Worm (Caenorhabditis elegans) whole organism, mixed stage, embryonic: ENCODE results near the gene spl-3.

Experiments
- M03D4.4 ChIP-seq: sonication (generic microtip); optimal IDR thresholded peaks from 2 replicates; lab custom pipeline; 2017; ENCODE audit warnings: mild to moderate bottlenecking, missing genetic modification characterization, missing compliant biosample characterization
- bed-3 ChIP-seq: fragments of 200-800 bp; sonication (Bioruptor generic); optimal IDR thresholded peaks from 3 replicates; lab custom pipeline; 2018; ENCODE audit warnings: mild to moderate bottlenecking, missing genetic modification characterization, moderate library complexity, missing compliant biosample characterization
- blmp-1 ChIP-seq: fragments of 150-350 bp; optimal IDR thresholded peaks from 2 replicates; lab custom pipeline; 2014; ENCODE audit warnings: missing biosample characterization, missing genetic modification characterization
- ceh-39 ChIP-seq: fragments of 150-350 bp; optimal IDR thresholded peaks from 2 replicates; lab custom pipeline; 2014; ENCODE audit warnings: missing biosample characterization, missing genetic modification characterization
- ceh-83 ChIP-seq: fragments of 200-800 bp; sonication (Bioruptor generic); optimal IDR thresholded peaks from 2 replicates; lab custom pipeline; 2018; ENCODE audit warnings: mild to moderate bottlenecking, missing genetic modification characterization, missing compliant biosample characterization
- ces-1 ChIP-seq: fragments of 150-350 bp; optimal IDR thresholded peaks from 2 replicates; lab custom pipeline; 2014; ENCODE audit warnings: missing biosample characterization, missing genetic modification reagents, missing genetic modification characterization
- cnd-1 ChIP-seq: fragments of 200-800 bp; sonication (Bioruptor generic); optimal IDR thresholded peaks from 2 replicates; lab custom pipeline; 2018; ENCODE audit warnings: mild to moderate bottlenecking, missing genetic modification characterization, missing compliant biosample characterization
- drap-1 ChIP-seq: fragments of 200-800 bp; sonication (Bioruptor generic); optimal IDR thresholded peaks from 3 replicates; lab custom pipeline; 2018; ENCODE audit warnings: mild to moderate bottlenecking, missing genetic modification characterization, missing compliant biosample characterization
- elt-1 ChIP-seq: sonication (generic microtip); optimal IDR thresholded peaks from 2 replicates; lab custom pipeline; 2017; ENCODE audit warnings: missing genetic modification characterization, mild to moderate bottlenecking, missing compliant biosample characterization, antibody characterized with exemption, moderate library complexity, borderline replicate concordance; ENCODE audit not compliant: insufficient read depth
- elt-3 ChIP-seq: fragments of 150-350 bp; optimal IDR thresholded peaks from 2 replicates; lab custom pipeline; 2014; ENCODE audit warnings: missing biosample characterization, missing genetic modification characterization
- flh-1 ChIP-seq: fragments of 200-800 bp; sonication (Bioruptor generic); optimal IDR thresholded peaks from 2 replicates; lab custom pipeline; 2018; ENCODE audit warnings: mild to moderate bottlenecking, missing genetic modification characterization, moderate library complexity, missing compliant biosample characterization
- ham-2 ChIP-seq: fragments of 200-800 bp; sonication (Bioruptor generic); optimal IDR thresholded peaks from 2 replicates; lab custom pipeline; 2018; ENCODE audit warnings: mild to moderate bottlenecking, missing genetic modification characterization, missing compliant biosample characterization
- hlh-1 ChIP-seq: fragments of 150-350 bp; optimal IDR thresholded peaks from 2 replicates; lab custom pipeline; 2014; ENCODE audit warnings: missing biosample characterization, missing genetic modification reagents, missing genetic modification characterization
- lin-13 ChIP-seq: fragments of 150-350 bp; optimal IDR thresholded peaks from 2 replicates; lab custom pipeline; 2014; ENCODE audit warnings: missing biosample characterization, missing genetic modification characterization
- lin-32 ChIP-seq: fragments of 200-800 bp; sonication (Bioruptor generic); optimal IDR thresholded peaks from 2 replicates; lab custom pipeline; 2018; ENCODE audit warnings: mild to moderate bottlenecking, missing genetic modification characterization, missing compliant biosample characterization
- lsy-2 ChIP-seq: fragments of 150-350 bp; optimal IDR thresholded peaks from 2 replicates; lab custom pipeline; 2014; ENCODE audit warnings: missing biosample characterization, missing genetic modification characterization
- mep-1 ChIP-seq: fragments of 150-350 bp; optimal IDR thresholded peaks from 2 replicates; lab custom pipeline; 2017; ENCODE audit warnings: missing biosample characterization, missing genetic modification reagents, missing genetic modification characterization, inconsistent platforms
- mls-2 ChIP-seq: sonication (generic microtip); optimal IDR thresholded peaks from 2 replicates; lab custom pipeline; 2016; ENCODE audit warnings: mild to moderate bottlenecking, missing genetic modification characterization, moderate library complexity, missing compliant biosample characterization
- nhr-2 ChIP-seq: fragments of 150-350 bp; optimal IDR thresholded peaks from 2 replicates; lab custom pipeline; 2014; ENCODE audit warnings: missing biosample characterization, missing genetic modification characterization
- nhr-237 ChIP-seq: fragments of 150-350 bp; optimal IDR thresholded peaks from 2 replicates; lab custom pipeline; 2014; ENCODE audit warnings: missing biosample characterization, missing genetic modification characterization
- nhr-28 ChIP-seq: fragments of 150-350 bp; optimal IDR thresholded peaks from 2 replicates; lab custom pipeline; 2014; ENCODE audit warnings: missing biosample characterization, missing genetic modification characterization
- pha-4 ChIP-seq: fragments of 150-350 bp; optimal IDR thresholded peaks from 2 replicates; lab custom pipeline; 2018; ENCODE audit warnings: missing biosample characterization, missing genetic modification reagents, missing genetic modification characterization
- sem-2 ChIP-seq: fragments of 200-800 bp; sonication (Bioruptor generic); optimal IDR thresholded peaks from 2 replicates; lab custom pipeline; 2018; ENCODE audit warnings: mild to moderate bottlenecking, missing genetic modification characterization, missing compliant biosample characterization
- snpc-4 ChIP-seq: fragments of 150-350 bp; optimal IDR thresholded peaks from 2 replicates; lab custom pipeline; 2014; ENCODE audit warnings: missing biosample characterization, missing genetic modification characterization
- sptf-1 ChIP-seq: sonication (generic microtip); optimal IDR thresholded peaks from 2 replicates; lab custom pipeline; 2017; ENCODE audit warnings: mild to moderate bottlenecking, missing genetic modification characterization, moderate library complexity, missing compliant biosample characterization
- tbx-8 ChIP-seq: fragments of 200-800 bp; sonication (Bioruptor generic); optimal IDR thresholded peaks from 2 replicates; lab custom pipeline; 2018; ENCODE audit warnings: mild to moderate bottlenecking, missing genetic modification characterization, moderate library complexity, missing compliant biosample characterization
- unc-120 ChIP-seq: sonication (generic microtip); optimal IDR thresholded peaks from 2 replicates; lab custom pipeline; 2017; ENCODE audit warnings: missing genetic modification characterization, missing compliant biosample characterization; ENCODE audit not compliant: poor library complexity, severe bottlenecking
- unc-39 ChIP-seq: fragments of 150-350 bp; optimal IDR thresholded peaks from 2 replicates; lab custom pipeline; 2014; ENCODE audit warnings: missing biosample characterization, missing genetic modification characterization
- unc-62 ChIP-seq: fragments of 150-350 bp; optimal IDR thresholded peaks from 2 replicates; lab custom pipeline; 2014; ENCODE audit warnings: missing biosample characterization, missing genetic modification reagents, missing genetic modification characterization
- ztf-11 ChIP-seq: fragments of 150-350 bp; optimal IDR thresholded peaks from 2 replicates; lab custom pipeline; 2014; ENCODE audit warnings: missing biosample characterization, missing genetic modification characterization

Gene spl-3

ce11 chrIV:1207980-1208379 is 15.1 kb downstream of the spl-3 start, which contains the start of gene dsl-1:
Gene dsl-1 (minus strand): TSS chrIV:1208080.
- TF ChIP-seq ham-2 (GFP tag; lab: Kevin White, UChicago), result no peak
- no peak for TF ChIP-seq nhr-2 (tag; lab: Kevin White, UChicago)
- no peak for TF ChIP-seq ces-1 (GFP tag; lab: Kevin White, UChicago)
- no peak for TF ChIP-seq blmp-1
- TF ChIP-seq snpc-4 (tag; lab: Kevin White, UChicago), result no peak
- no peak for TF ChIP-seq bed-3 (GFP tag; lab: Kevin White, UChicago)
- no peak for TF ChIP-seq pha-4 (tag; lab: Kevin White, UChicago)
- TF ChIP-seq nhr-237 (tag; lab: Kevin White, UChicago), result no peak
- no peak for TF ChIP-seq unc-39 (tag; lab: Kevin White, UChicago)
- TF ChIP-seq sem-2 (GFP tag; lab: Kevin White, UChicago), result no peak
- no peak for TF ChIP-seq ceh-39 (tag; lab: Kevin White, UChicago)
- TF ChIP-seq lin-32, result no peak
- TF ChIP-seq flh-1, result no peak
- TF ChIP-seq nhr-28 (tag; lab: Kevin White, UChicago), result no peak
- TF ChIP-seq sptf-1, result no peak
- TF ChIP-seq lsy-2 (tag; lab: Kevin White, UChicago), result no peak
- TF ChIP-seq mls-2 (tag; lab: Kevin White, UChicago), result no peak
- TF ChIP-seq elt-1 (tag; lab: Kevin White, UChicago), result no peak

DNA sequence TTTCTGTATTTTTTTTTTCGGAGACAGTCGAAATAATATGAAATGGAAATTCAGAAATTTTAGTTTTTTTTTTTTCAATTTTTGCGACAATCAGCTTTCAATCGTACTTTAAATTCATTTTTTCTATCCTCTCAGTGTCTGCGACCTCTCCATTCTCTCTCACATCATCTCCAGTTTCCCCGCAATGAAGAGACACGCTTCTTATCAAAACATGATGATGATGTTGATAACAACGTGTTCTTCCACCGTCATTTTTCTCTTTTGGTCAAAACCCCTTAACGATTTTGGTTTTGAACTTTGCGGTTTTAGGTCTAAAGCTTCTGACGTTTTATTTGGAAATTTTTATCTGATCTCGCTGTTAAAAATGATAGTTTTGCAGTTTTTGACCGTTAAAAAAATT is 16.5 kb downstream of the spl-3 start:
- TF ChIP-seq hlh-1 (tag; lab: Kevin White, UChicago) (no peak), pha-4 (tag; lab: Kevin White, UChicago) (no peak), nhr-237 (tag; lab: Kevin White, UChicago) (no peak), bed-3 (GFP tag; lab: Kevin White, UChicago) (no peak), drap-1 (GFP tag; lab: Kevin White, UChicago) (no peak), unc-120 (tag; lab: Kevin White, UChicago) (no peak), mls-2 (tag; lab: Kevin White, UChicago) (no peak), M03D4.4 (tag; lab: Kevin White, UChicago) (no peak), ztf-11 (tag; lab: Kevin White, UChicago) (no peak), tbx-8 (GFP tag; lab: Kevin White, UChicago) (no peak)

- TF ChIP-seq hlh-1 (tag; lab: Kevin White, UChicago) (no peak), lin-32 (no peak)
Observed at ce11 chrIV:1209813-1210212, 16.9 kb downstream of the spl-3 start.

- no peak for TF ChIP-seq unc-62
Observed at ce11 chrIV:1211902-1212301, 19.0 kb downstream of the spl-3 start.

ce11 chrIV:1212357-1212756 is 19.5 kb downstream of the spl-3 start:
- TF ChIP-seq cnd-1 (tag; lab: Kevin White, UChicago) (no peak), ces-1 (GFP tag; lab: Kevin White, UChicago) (peak; percentile 88)

DNA sequence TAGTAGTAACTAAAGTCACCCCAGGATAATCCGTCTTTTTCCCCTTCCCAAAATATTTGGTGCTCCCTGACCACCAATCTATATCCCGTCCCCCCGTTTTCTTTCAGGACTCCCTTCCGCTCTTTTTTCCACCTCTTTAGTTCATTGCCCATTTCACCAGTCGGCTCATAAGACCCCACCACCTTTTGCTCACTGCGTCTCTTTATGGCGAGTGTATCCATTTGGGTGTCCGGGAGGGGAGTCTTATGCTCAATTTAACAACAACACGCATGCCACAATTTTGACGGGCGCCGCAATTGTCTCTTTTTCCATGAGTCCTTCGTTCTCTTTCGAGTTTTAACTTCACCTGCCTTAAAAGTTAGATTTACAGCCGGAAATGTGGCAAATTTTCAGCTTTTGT is 20.3 kb downstream of the spl-3 start:
- no peak for TF ChIP-seq lin-13 (tag; lab: Kevin White, UChicago)
- TF ChIP-seq ces-1 (GFP tag; lab: Kevin White, UChicago), result peak; percentile 65

DNA sequence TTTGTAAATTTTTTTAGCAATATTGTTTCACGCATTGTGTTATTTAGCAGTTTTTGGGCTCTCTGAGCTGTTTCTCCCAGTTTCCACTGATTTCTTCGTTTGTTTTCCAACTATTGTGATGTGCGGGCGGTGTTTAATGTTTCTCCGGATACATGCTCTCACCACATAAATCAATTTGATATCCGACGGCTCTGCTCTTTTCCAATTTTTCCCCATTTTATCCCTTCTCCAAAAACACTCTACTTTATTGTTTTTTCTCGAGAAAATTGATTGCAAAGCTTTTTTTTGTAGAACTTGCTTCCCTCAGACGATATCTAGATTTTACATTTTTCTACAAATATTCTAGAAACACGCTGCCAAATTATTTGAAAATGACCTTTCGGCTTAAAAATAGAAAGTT is 22.7 kb downstream of the spl-3 start:
- no peak for TF ChIP-seq lsy-2 (tag; lab: Kevin White, UChicago)
- no peak for TF ChIP-seq snpc-4 (tag; lab: Kevin White, UChicago)
- no peak for TF ChIP-seq ceh-83 (GFP tag; lab: Kevin White, UChicago)
- TF ChIP-seq M03D4.4 (tag; lab: Kevin White, UChicago), result no peak
- TF ChIP-seq bed-3 (GFP tag; lab: Kevin White, UChicago), result no peak
- no peak for TF ChIP-seq mep-1
- no peak for TF ChIP-seq unc-120 (tag; lab: Kevin White, UChicago)
- TF ChIP-seq nhr-237 (tag; lab: Kevin White, UChicago), result no peak
- TF ChIP-seq nhr-28 (tag; lab: Kevin White, UChicago), result no peak
- no peak for TF ChIP-seq lin-32
- TF ChIP-seq cnd-1 (tag; lab: Kevin White, UChicago), result no peak
- no peak for TF ChIP-seq sem-2 (GFP tag; lab: Kevin White, UChicago)
- TF ChIP-seq hlh-1 (tag; lab: Kevin White, UChicago), result no peak
- no peak for TF ChIP-seq mls-2 (tag; lab: Kevin White, UChicago)
- TF ChIP-seq ceh-39 (tag; lab: Kevin White, UChicago), result no peak
- TF ChIP-seq lin-13 (tag; lab: Kevin White, UChicago), result no peak
- no peak for TF ChIP-seq elt-3
